Worm (Caenorhabditis elegans): Measurements from ENCODE around the gene T26C11.4.

- TF ChIP-seq ama-1 (optimal IDR thresholded peaks at IDR 0.05) (no peak), hmg-4 (GFP tag; optimal IDR thresholded peaks at IDR 0.05) (no peak), scrt-1 (GFP tag; IDR thresholded peaks at IDR 0.05) (no peak)
Measured at ce11 chrX:1825290-1825832, 20.0 kb downstream of the T26C11.4 start, which contains the start of gene C14E2.5.
